Fruit fly (Drosophila melanogaster) whole organism, embryonic: ENCODE results near the gene awd.

Experiments used
- Adf1 ChIP-seq: fragments of 200-800 bp; sonication (Bioruptor generic); IDR thresholded peaks from 2 replicates; pipeline ENCODE4 v1.3.6; 2022; ENCODE audit warnings: missing biosample characterization, missing genetic modification characterization
- CG10147 ChIP-seq: fragments of 200-800 bp; sonication (Bioruptor generic); optimal IDR thresholded peaks from 2 replicates; lab custom pipeline; 2019; ENCODE audit warnings: missing biosample characterization, mild to moderate bottlenecking, missing genetic modification characterization, moderate library complexity
- CG10565 ChIP-seq: fragments of 200-800 bp; sonication (Bioruptor generic); optimal IDR thresholded peaks from 3 replicates; lab custom pipeline; 2016; ENCODE audit warnings: missing biosample characterization, mild to moderate bottlenecking, missing genetic modification characterization
- CG13296 ChIP-seq: fragments of 200-800 bp; sonication (Bioruptor generic); optimal IDR thresholded peaks from 3 replicates; lab custom pipeline; 2018; ENCODE audit warnings: missing biosample characterization, mild to moderate bottlenecking, missing genetic modification characterization
- CG14050 ChIP-seq: fragments of 200-800 bp; sonication (Bioruptor generic); IDR thresholded peaks from 3 replicates; pipeline ENCODE4 v1.3.6; 2022; ENCODE audit warnings: missing biosample characterization, missing genetic modification characterization
- CG14441 ChIP-seq: fragments of 200-800 bp; sonication (Bioruptor generic); IDR thresholded peaks from 2 replicates; pipeline ENCODE4 v1.3.6; 2022; ENCODE audit warnings: missing biosample characterization, missing genetic modification characterization
- CG1529 ChIP-seq: fragments of 200-800 bp; sonication (Bioruptor generic); optimal IDR thresholded peaks from 3 replicates; lab custom pipeline; 2018; ENCODE audit warnings: missing biosample characterization, missing genetic modification characterization
- CG1602 ChIP-seq: fragments of 200-800 bp; sonication (Bioruptor generic); optimal IDR thresholded peaks from 3 replicates; lab custom pipeline; 2016; ENCODE audit warnings: missing biosample characterization, missing genetic modification characterization
- CG17186 ChIP-seq: fragments of 200-800 bp; sonication (Bioruptor generic); optimal IDR thresholded peaks from 3 replicates; lab custom pipeline; 2017; ENCODE audit warnings: missing biosample characterization, missing genetic modification reagents, missing genetic modification characterization
- CG17829 ChIP-seq: fragments of 200-800 bp; optimal IDR thresholded peaks from 2 replicates; lab custom pipeline; 2019; ENCODE audit warnings: missing biosample characterization, mild to moderate bottlenecking, missing genetic modification characterization, moderate library complexity
- CG17912 ChIP-seq: fragments of 200-800 bp; sonication (Bioruptor generic); optimal IDR thresholded peaks from 2 replicates; lab custom pipeline; 2018; ENCODE audit warnings: missing biosample characterization, mild to moderate bottlenecking, missing genetic modification characterization
- CG1792 ChIP-seq: fragments of 200-800 bp; sonication (Bioruptor generic); optimal IDR thresholded peaks from 2 replicates; lab custom pipeline; 2016; ENCODE audit warnings: missing biosample characterization, missing genetic modification characterization
- CG3163 ChIP-seq: fragments of 200-800 bp; sonication (Bioruptor generic); optimal IDR thresholded peaks from 3 replicates; lab custom pipeline; 2016; ENCODE audit warnings: missing biosample characterization, missing genetic modification characterization
- CG34224 ChIP-seq: fragments of 200-800 bp; sonication (Bioruptor generic); IDR thresholded peaks from 3 replicates; pipeline ENCODE4 v1.3.6; 2022; ENCODE audit warnings: missing biosample characterization, missing genetic modification characterization; ENCODE audit not compliant: partially characterized antibody
- CG3847 ChIP-seq: fragments of 200-800 bp; sonication (Bioruptor generic); IDR thresholded peaks from 2 replicates; pipeline ENCODE4 v1.3.6; 2022; ENCODE audit warnings: missing biosample characterization, missing genetic modification characterization
- CG4328 ChIP-seq: fragments of 200-800 bp; sonication (Bioruptor generic); optimal IDR thresholded peaks from 3 replicates; lab custom pipeline; 2017; ENCODE audit warnings: missing biosample characterization, missing genetic modification reagents, missing genetic modification characterization
- CG4404 ChIP-seq: fragments of 200-800 bp; sonication (Bioruptor generic); IDR thresholded peaks from 2 replicates; pipeline ENCODE4 v1.3.6; 2022; ENCODE audit warnings: missing biosample characterization, missing genetic modification characterization
- CG6854 ChIP-seq: fragments of 200-800 bp; sonication (Bioruptor generic); optimal IDR thresholded peaks from 3 replicates; lab custom pipeline; 2017; ENCODE audit warnings: missing biosample characterization, mild to moderate bottlenecking, missing genetic modification characterization
- D19A ChIP-seq: fragments of 200-800 bp; optimal IDR thresholded peaks from 3 replicates; lab custom pipeline; 2019; ENCODE audit warnings: missing biosample characterization, mild to moderate bottlenecking, missing genetic modification characterization, moderate library complexity
- Dek ChIP-seq: fragments of 200-800 bp; sonication (Bioruptor generic); optimal IDR thresholded peaks from 3 replicates; lab custom pipeline; 2019; ENCODE audit warnings: missing biosample characterization, mild to moderate bottlenecking, missing genetic modification characterization, moderate library complexity
- Gug ChIP-seq: fragments of 200-800 bp; sonication (Bioruptor generic); IDR thresholded peaks from 4 replicates; pipeline ENCODE4 v1.3.6; 2022; ENCODE audit warnings: missing biosample characterization, missing genetic modification characterization
- H15 ChIP-seq: fragments of 200-800 bp; sonication (Bioruptor generic); IDR thresholded peaks from 3 replicates; pipeline ENCODE4 v1.3.6; 2022; ENCODE audit warnings: missing biosample characterization, missing genetic modification characterization
- HmgD ChIP-seq: fragments of 200-800 bp; sonication (Bioruptor generic); optimal IDR thresholded peaks from 3 replicates; lab custom pipeline; 2016; ENCODE audit warnings: missing biosample characterization, missing genetic modification characterization
- Jarid2 ChIP-seq: fragments of 200-800 bp; sonication (Bioruptor generic); optimal IDR thresholded peaks from 3 replicates; lab custom pipeline; 2017; ENCODE audit warnings: mild to moderate bottlenecking, missing biosample characterization, missing genetic modification reagents, missing genetic modification characterization
- Nf-YB ChIP-seq: fragments of 200-800 bp; sonication (Bioruptor generic); optimal IDR thresholded peaks from 3 replicates; lab custom pipeline; 2019; ENCODE audit warnings: missing biosample characterization, mild to moderate bottlenecking, missing genetic modification characterization, moderate library complexity
- NfI ChIP-seq: fragments of 200-800 bp; sonication (Bioruptor generic); optimal IDR thresholded peaks from 3 replicates; lab custom pipeline; 2018; ENCODE audit warnings: missing biosample characterization, mild to moderate bottlenecking, missing genetic modification characterization, moderate library complexity
- Ssrp ChIP-seq: fragments of 200-800 bp; sonication (Bioruptor generic); optimal IDR thresholded peaks from 2 replicates; lab custom pipeline; 2018; ENCODE audit warnings: missing biosample characterization, mild to moderate bottlenecking, missing genetic modification characterization, moderate library complexity
- Tbp ChIP-seq: fragments of >200 bp; optimal IDR thresholded peaks from 2 replicates; lab custom pipeline; 2018; ENCODE audit warnings: missing biosample characterization, missing genetic modification characterization
- bbx ChIP-seq: fragments of 200-800 bp; sonication (Bioruptor generic); IDR thresholded peaks from 2 replicates; pipeline ENCODE4 v1.3.6; 2022; ENCODE audit warnings: missing biosample characterization, missing genetic modification characterization; ENCODE audit not compliant: partially characterized antibody
- chn ChIP-seq: fragments of 200-800 bp; sonication (Bioruptor generic); optimal IDR thresholded peaks from 2 replicates; lab custom pipeline; 2016; ENCODE audit warnings: missing biosample characterization, missing genetic modification characterization
- crc ChIP-seq: fragments of 200-800 bp; sonication (Bioruptor generic); optimal IDR thresholded peaks from 2 replicates; lab custom pipeline; 2016; ENCODE audit warnings: missing biosample characterization, missing genetic modification characterization
- crol ChIP-seq: fragments of 200-800 bp; sonication (Bioruptor generic); IDR thresholded peaks from 2 replicates; pipeline ENCODE4 v1.3.6; 2022; ENCODE audit warnings: missing biosample characterization, missing genetic modification characterization
- dmrt99B ChIP-seq: fragments of 200-800 bp; sonication (Bioruptor generic); optimal IDR thresholded peaks from 2 replicates; lab custom pipeline; 2018; ENCODE audit warnings: missing biosample characterization, mild to moderate bottlenecking, missing genetic modification characterization, moderate library complexity
- fd64A ChIP-seq: fragments of 200-800 bp; sonication (Bioruptor generic); optimal IDR thresholded peaks from 3 replicates; lab custom pipeline; 2018; ENCODE audit warnings: missing biosample characterization, mild to moderate bottlenecking, missing genetic modification characterization
- grn ChIP-seq: fragments of 200-800 bp; sonication (Bioruptor generic); optimal IDR thresholded peaks from 3 replicates; lab custom pipeline; 2017; ENCODE audit warnings: missing biosample characterization, missing genetic modification characterization
- kni ChIP-seq: fragments of 200-800 bp; sonication (Bioruptor generic); optimal IDR thresholded peaks from 3 replicates; lab custom pipeline; 2017; ENCODE audit warnings: mild to moderate bottlenecking, missing biosample characterization, missing genetic modification reagents, missing genetic modification characterization
- nerfin-1 ChIP-seq: fragments of 200-800 bp; sonication (Bioruptor generic); optimal IDR thresholded peaks from 3 replicates; lab custom pipeline; 2019; ENCODE audit warnings: missing biosample characterization, mild to moderate bottlenecking, missing genetic modification characterization, moderate library complexity
- pros ChIP-seq: fragments of 200-800 bp; sonication (Bioruptor generic); optimal IDR thresholded peaks from 3 replicates; lab custom pipeline; 2019; ENCODE audit warnings: missing biosample characterization, mild to moderate bottlenecking, missing genetic modification characterization, moderate library complexity
- row ChIP-seq: fragments of 200-800 bp; sonication (Bioruptor generic); IDR thresholded peaks from 3 replicates; pipeline ENCODE4 v1.3.6; 2022; ENCODE audit warnings: missing biosample characterization, missing genetic modification characterization
- tll ChIP-seq, 2 experiments: fragments of 200-800 bp in 1 of 2; fragments of >200 bp in 1 of 2; sonication (Bioruptor generic) in 1 of 2; optimal IDR thresholded peaks; 2 replicates each; lab custom pipeline; 2017 to 2019; ENCODE audit warnings: missing biosample characterization in 2 of 2, missing genetic modification characterization in 2 of 2, mild to moderate bottlenecking in 1 of 2, moderate library complexity in 1 of 2
- wor ChIP-seq: fragments of 200-800 bp; sonication (Bioruptor generic); IDR thresholded peaks from 2 replicates; pipeline ENCODE4 v1.3.6; 2022; ENCODE audit warnings: missing biosample characterization, missing genetic modification characterization
- zen ChIP-seq: fragments of 200-800 bp; sonication (Bioruptor generic); optimal IDR thresholded peaks from 3 replicates; lab custom pipeline; 2018; ENCODE audit warnings: missing biosample characterization, mild to moderate bottlenecking, missing genetic modification characterization, moderate library complexity
- zfh1 ChIP-seq: fragments of 200-800 bp; sonication (Bioruptor generic); IDR thresholded peaks from 3 replicates; pipeline ENCODE4 v1.3.6; 2022; ENCODE audit warnings: missing biosample characterization, missing genetic modification characterization

Gene awd

DNA sequence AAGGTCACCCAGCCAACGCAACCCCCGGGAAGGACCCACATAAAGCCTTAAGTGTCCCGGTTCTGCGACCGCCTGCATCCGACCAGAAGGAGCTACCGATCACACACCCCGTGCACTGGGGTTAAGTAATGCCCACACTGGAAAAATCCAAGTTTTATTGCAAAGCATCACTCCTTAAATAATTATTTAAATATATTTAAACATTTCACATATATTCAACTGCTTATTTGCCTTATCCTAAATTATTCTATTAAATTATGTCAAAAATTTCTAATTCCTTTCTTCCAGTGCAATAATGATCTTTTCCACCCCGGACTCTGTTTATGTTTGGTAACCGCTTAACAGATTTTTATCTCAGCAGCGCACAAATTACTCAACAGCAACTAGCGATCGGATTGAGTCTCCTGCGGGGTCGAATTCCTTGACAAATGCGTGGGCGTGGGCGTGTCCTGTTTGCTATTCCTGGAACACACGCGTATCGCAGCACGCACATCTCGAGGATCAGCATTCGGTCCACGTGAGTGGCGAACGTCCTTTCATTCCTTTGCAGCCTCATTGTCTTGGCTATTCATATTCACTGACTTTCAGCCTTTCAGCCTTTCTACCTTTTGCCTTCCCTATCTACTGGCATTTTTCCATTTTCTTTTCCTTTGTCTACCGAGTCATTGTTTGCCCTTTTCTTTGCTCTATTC lies 41.2 kb downstream of the awd start (continued):
- TF ChIP-seq Gug (GFP tag; lab: Robert Waterston, UW) (no peak; the same call in 3 of the 4 replicates), CG10565 (GFP tag; lab: Kevin White, UChicago) (no peak), CG14050 (no peak), row (GFP tag; lab: Robert Waterston, UW) (peak; percentile 70), CG17829 (tag; lab: Kevin White, UChicago) (peak; percentile 79), zen (tag; lab: Kevin White, UChicago) (peak; percentile 88), CG1602 (GFP tag; lab: Kevin White, UChicago) (peak; percentile 54), NfI (no peak), bbx (GFP tag; lab: Robert Waterston, UW) (no peak), zfh1 (GFP tag; lab: Robert Waterston, UW) (peak; percentile 88), CG3163 (no peak), Tbp (no peak), Jarid2 (GFP tag; lab: Kevin White, UChicago) (no peak), tll (GFP tag; optimal IDR thresholded peaks at IDR 0.05; lab: Kevin White, UChicago) (peak in 1 of 2 experiments; percentile 100), CG4404 (peak; percentile 92), CG10147 (GFP tag; lab: Kevin White, UChicago) (no peak), crol (GFP tag; lab: Robert Waterston, UW) (peak; percentile 32; the same call in 1 of the 2 replicates), CG34224 (GFP tag; lab: Robert Waterston, UW) (no peak), nerfin-1 (tag; lab: Kevin White, UChicago) (peak; percentile 36), CG1792 (GFP tag; lab: Kevin White, UChicago) (no peak), Nf-YB (GFP tag; lab: Kevin White, UChicago) (peak; percentile 22), chn (GFP tag; lab: Kevin White, UChicago) (peak; percentile 13), Dek (tag; lab: Kevin White, UChicago) (no peak), CG14441 (GFP tag; lab: Robert Waterston, UW) (no peak), CG17186 (GFP tag; lab: Kevin White, UChicago) (no peak), H15 (GFP tag; lab: Robert Waterston, UW) (peak; percentile 18; the same call in 1 of the 3 replicates), grn (peak; percentile 70), CG3847 (GFP tag; lab: Robert Waterston, UW) (no peak), CG13296 (no peak), pros (GFP tag; lab: Kevin White, UChicago) (peak; percentile 77), Adf1 (GFP tag; lab: Robert Waterston, UW) (no peak), CG6854 (no peak), crc (GFP tag; lab: Kevin White, UChicago) (no peak), CG4328 (GFP tag; lab: Kevin White, UChicago) (no peak), kni (no peak), Ssrp (tag; lab: Kevin White, UChicago) (peak; percentile 51), CG1529 (GFP tag; lab: Kevin White, UChicago) (peak; percentile 11), HmgD (no peak), D19A (tag; lab: Kevin White, UChicago) (peak; percentile 28), dmrt99B (tag; lab: Kevin White, UChicago) (no peak), fd64A (GFP tag; lab: Kevin White, UChicago) (no peak), CG17912 (GFP tag; lab: Kevin White, UChicago) (no peak), wor (GFP tag; lab: Robert Waterston, UW) (no peak; the same call in 1 of the 2 replicates)
